Fruit fly (Drosophila melanogaster): ENCODE data around the gene CG4116.

The CG4116 gene

dm6 chrX:3025510-3026216 lies 41.7 kb downstream of the CG4116 start (continued):
- TF ChIP-seq CHES-1-like (GFP tag; optimal IDR thresholded peaks at IDR 0.05) (peak; percentile 42), h (optimal IDR thresholded peaks at IDR 0.05) (no peak), CG8944 (GFP tag; optimal IDR thresholded peaks at IDR 0.05) (peak; percentile 46), CG10543 (GFP tag; optimal IDR thresholded peaks at IDR 0.05) (no peak), caup (GFP tag; optimal IDR thresholded peaks at IDR 0.05; ENCODE audit: severe bottlenecking) (peak; percentile 40), vvl (GFP tag; IDR thresholded peaks at IDR 0.05) (peak; percentile 90), CG12659 (GFP tag; optimal IDR thresholded peaks at IDR 0.05) (peak; percentile 53), CG2889 (GFP tag; IDR thresholded peaks at IDR 0.05) (0 out of 3 replicates have a peak, but pooled peaks have one; percentile 20), danr (GFP tag; IDR thresholded peaks at IDR 0.05) (no peak), Awh (GFP tag; IDR thresholded peaks at IDR 0.05) (0 out of 2 replicates have a peak, but pooled peaks have one; percentile 48), usp (GFP tag; optimal IDR thresholded peaks at IDR 0.05) (no peak), Meics (GFP tag; optimal IDR thresholded peaks at IDR 0.05) (peak; percentile 49), lilli (GFP tag; optimal IDR thresholded peaks at IDR 0.05) (peak; percentile 60), cas (GFP tag; IDR thresholded peaks at IDR 0.05) (no peak), CG8924 (tag; optimal IDR thresholded peaks at IDR 0.05) (peak; percentile 66), pan (optimal IDR thresholded peaks at IDR 0.05) (no peak), pan (GFP tag; optimal IDR thresholded peaks at IDR 0.05 in 1 of 2, IDR thresholded peaks at IDR 0.05 in 1 of 2) (peak in 1 of 2 experiments; percentile 53), jigr1 (GFP tag; IDR thresholded peaks at IDR 0.05) (no peak), CG11723 (GFP tag; optimal IDR thresholded peaks at IDR 0.05) (peak; percentile 26), CG31365 (tag; optimal IDR thresholded peaks at IDR 0.05) (no peak), pros (GFP tag; optimal IDR thresholded peaks at IDR 0.05) (no peak), CG7786 (GFP tag; optimal IDR thresholded peaks at IDR 0.05) (peak; percentile 44), Vsx1 (GFP tag; optimal IDR thresholded peaks at IDR 0.05) (peak; percentile 1), tup (GFP tag; optimal IDR thresholded peaks at IDR 0.05) (peak; percentile 18), GATAe (GFP tag; conservative IDR thresholded peaks at IDR 0.05) (no peak), CG1529 (GFP tag; optimal IDR thresholded peaks at IDR 0.05) (peak; percentile 18), Adf1 (GFP tag; IDR thresholded peaks at IDR 0.05) (0 out of 2 replicates have a peak, but pooled peaks have one; percentile 12), bab2 (GFP tag; optimal IDR thresholded peaks at IDR 0.05) (peak; percentile 65), ewg (GFP tag; optimal IDR thresholded peaks at IDR 0.05) (peak; percentile 32), chinmo (GFP tag; IDR thresholded peaks at IDR 0.05; ENCODE audit: partially characterized antibody) (no peak), toy (GFP tag; IDR thresholded peaks at IDR 0.05) (peak; percentile 52; the same call in 1 of the 2 replicates), fd3F (GFP tag; optimal IDR thresholded peaks at IDR 0.05) (peak; percentile 41), gro (GFP tag; optimal IDR thresholded peaks at IDR 0.05) (peak; percentile 40), CG2120 (GFP tag; optimal IDR thresholded peaks at IDR 0.05) (peak; percentile 72), E2f2 (GFP tag; IDR thresholded peaks at IDR 0.05) (0 out of 2 replicates have a peak, but pooled peaks have one; percentile 23), maf-S (GFP tag; optimal IDR thresholded peaks at IDR 0.05) (peak; percentile 45), Oaz (GFP tag; IDR thresholded peaks at IDR 0.05) (no peak), CG4404 (GFP tag; IDR thresholded peaks at IDR 0.05) (no peak), Dad (GFP tag; optimal IDR thresholded peaks at IDR 0.05) (peak; percentile 29), CG5180 (GFP tag; optimal IDR thresholded peaks at IDR 0.05) (peak; percentile 97), Kr (GFP tag; optimal IDR thresholded peaks at IDR 0.05) (no peak), tgo (GFP tag; IDR thresholded peaks at IDR 0.05) (peak; percentile 59), CG33213 (GFP tag; optimal IDR thresholded peaks at IDR 0.05) (no peak), CG6689 (GFP tag; IDR thresholded peaks at IDR 0.05) (peak; percentile 66), ash1 (GFP tag; optimal IDR thresholded peaks at IDR 0.05) (no peak), Sox102F (GFP tag; optimal IDR thresholded peaks at IDR 0.05) (peak; percentile 81), CG1024 (GFP tag; IDR thresholded peaks at IDR 0.05) (no peak), twi (tag; optimal IDR thresholded peaks at IDR 0.05) (peak; percentile 44), CG17328 (GFP tag; IDR thresholded peaks at IDR 0.05) (peak; percentile 65), ttk (GFP tag; IDR thresholded peaks at IDR 0.05) (peak; percentile 57)
